Worm (Caenorhabditis elegans): ENCODE data around the gene F08G2.8.
A peak's percentile ranks its signal among the peaks of the same experiment; 100 is the strongest.

F08G2.8 gene

ce11 chrII:13860900-13861299 is 8.8 kb downstream of the F08G2.8 start (continued):
- TF ChIP-seq hlh-30 (tag; optimal IDR thresholded peaks at IDR 0.05; ENCODE audit: insufficient read depth) (peak; percentile 61), nhr-42 (GFP tag; IDR thresholded peaks at IDR 0.05) (no peak), nhr-48 (tag; optimal IDR thresholded peaks at IDR 0.05) (no peak), Y105C5A.15 (GFP tag; IDR thresholded peaks at IDR 0.05) (no peak), lin-38 (GFP tag; IDR thresholded peaks at IDR 0.05) (no peak), nhr-6 (tag; optimal IDR thresholded peaks at IDR 0.05) (no peak), mxl-3 (GFP tag; optimal IDR thresholded peaks at IDR 0.05) (peak; percentile 54), pqm-1 (tag; optimal IDR thresholded peaks at IDR 0.05) (peak; percentile 92), skn-1 (tag; optimal IDR thresholded peaks at IDR 0.05) (no peak), daf-19 (GFP tag; conservative IDR thresholded peaks at IDR 0.05) (no peak), unc-62 (GFP tag; optimal IDR thresholded peaks at IDR 0.05 in 1 of 2) (no peak), unc-62 (tag; optimal IDR thresholded peaks at IDR 0.05) (no peak), ama-1 (optimal IDR thresholded peaks at IDR 0.05) (no peak), unc-130 (GFP tag; optimal IDR thresholded peaks at IDR 0.05) (no peak), nhr-77 (tag; optimal IDR thresholded peaks at IDR 0.05) (peak; percentile 68), lir-3 (tag; optimal IDR thresholded peaks at IDR 0.05) (no peak), dve-1 (tag; optimal IDR thresholded peaks at IDR 0.05; ENCODE audit: insufficient read depth) (peak; percentile 42), spr-3 (GFP tag; optimal IDR thresholded peaks at IDR 0.05) (no peak), lin-1 (GFP tag; IDR thresholded peaks at IDR 0.05) (no peak), tag-97 (GFP tag; IDR thresholded peaks at IDR 0.05) (no peak), zag-1 (tag; optimal IDR thresholded peaks at IDR 0.05) (no peak), ZK546.5 (tag; optimal IDR thresholded peaks at IDR 0.05) (no peak), vab-7 (GFP tag; IDR thresholded peaks at IDR 0.05) (no peak), saeg-2 (GFP tag; IDR thresholded peaks at IDR 0.05) (no peak), daf-8 (GFP tag; IDR thresholded peaks at IDR 0.05) (no peak), lin-39 (tag; optimal IDR thresholded peaks at IDR 0.05) (no peak)

ce11 chrII:13862453-13862852 is 10.3 kb downstream of the F08G2.8 start:
- TF ChIP-seq F44E2.7 (GFP tag; IDR thresholded peaks at IDR 0.05) (no peak), dve-1 (tag; optimal IDR thresholded peaks at IDR 0.05; ENCODE audit: insufficient read depth) (peak; percentile 16), ceh-44 (GFP tag; IDR thresholded peaks at IDR 0.05) (no peak), ces-1 (GFP tag; optimal IDR thresholded peaks at IDR 0.05) (no peak), dmd-6 (GFP tag; IDR thresholded peaks at IDR 0.05) (peak; percentile 65), skn-1 (tag; optimal IDR thresholded peaks at IDR 0.05) (no peak), nhr-77 (tag; optimal IDR thresholded peaks at IDR 0.05) (peak; percentile 6), daf-16 (GFP tag; optimal IDR thresholded peaks at IDR 0.05) (no peak), daf-16 (tag; optimal IDR thresholded peaks at IDR 0.05) (peak; percentile 9), nhr-102 (tag; optimal IDR thresholded peaks at IDR 0.05) (no peak), daf-19 (GFP tag; conservative IDR thresholded peaks at IDR 0.05) (no peak), nhr-28 (tag; optimal IDR thresholded peaks at IDR 0.05) (peak; percentile 16), set-16 (GFP tag; IDR thresholded peaks at IDR 0.05) (no peak), pqm-1 (tag; optimal IDR thresholded peaks at IDR 0.05) (peak; percentile 71), mes-2 (tag; optimal IDR thresholded peaks at IDR 0.05; ENCODE audit: poor library complexity, severe bottlenecking) (no peak), hlh-11 (tag; optimal IDR thresholded peaks at IDR 0.05) (peak; percentile 39), T26A8.4 (GFP tag; IDR thresholded peaks at IDR 0.05) (no peak), mep-1 (tag; optimal IDR thresholded peaks at IDR 0.05) (no peak)

ce11 chrII:13872191-13872889 is 20.2 kb downstream of the F08G2.8 start, which contains the start of the genes cup-14 and ndub-8:
cup-14 (minus strand) TSS chrII:13872241.
ndub-8 (plus strand) TSS chrII:13872869.
- TF ChIP-seq F10B5.3 (tag; optimal IDR thresholded peaks at IDR 0.05) (peak; percentile 62), duxl-1 (tag; optimal IDR thresholded peaks at IDR 0.05; ENCODE audit: poor library complexity) (peak; percentile 51), dmd-9 (GFP tag; IDR thresholded peaks at IDR 0.05) (no peak), nhr-48 (tag; optimal IDR thresholded peaks at IDR 0.05) (peak; percentile 45), vab-7 (GFP tag; IDR thresholded peaks at IDR 0.05) (0 out of 2 replicates have a peak, but pooled peaks have one; percentile 10), cey-2 (tag; optimal IDR thresholded peaks at IDR 0.05; ENCODE audit: borderline replicate concordance, insufficient read depth) (no peak), nhr-77 (tag; optimal IDR thresholded peaks at IDR 0.05) (peak; percentile 82), nhr-25 (tag; optimal IDR thresholded peaks at IDR 0.05; ENCODE audit: borderline replicate concordance, insufficient read depth) (peak; percentile 44), dmd-8 (GFP tag; IDR thresholded peaks at IDR 0.05) (no peak), F44E2.7 (GFP tag; IDR thresholded peaks at IDR 0.05) (no peak), Y5F2A.4 (GFP tag; optimal IDR thresholded peaks at IDR 0.05) (no peak), unc-130 (GFP tag; optimal IDR thresholded peaks at IDR 0.05) (peak; percentile 82), lim-7 (GFP tag; IDR thresholded peaks at IDR 0.05) (no peak), dmd-6 (GFP tag; IDR thresholded peaks at IDR 0.05) (peak; percentile 25; the same call in 1 of the 2 replicates), lin-13 (GFP tag; optimal IDR thresholded peaks at IDR 0.05) (peak; percentile 81)

All from whole organism, L4 larva.